Worm (Caenorhabditis elegans): Measurements from ENCODE around the gene sym-2.
A peak's percentile ranks its signal among the peaks of the same experiment; 100 is the strongest.

sym-2 gene

ce11 chrII:9170048-9170447 lies 18.2 kb downstream of the sym-2 start:
- TF ChIP-seq nhr-42 (GFP tag; IDR thresholded peaks at IDR 0.05) (no peak), aha-1 (tag) (peak; percentile 98), nhr-41 (GFP tag; IDR thresholded peaks at IDR 0.05) (no peak), Y75B8A.6 (GFP tag; IDR thresholded peaks at IDR 0.05) (no peak), lsy-2 (tag; optimal IDR thresholded peaks at IDR 0.05) (no peak), Y48G9A.11 (GFP tag; IDR thresholded peaks at IDR 0.05) (no peak), mep-1 (tag; optimal IDR thresholded peaks at IDR 0.05) (peak; percentile 15), hif-1 (tag; optimal IDR thresholded peaks at IDR 0.05) (no peak), hlh-30 (tag; optimal IDR thresholded peaks at IDR 0.05; ENCODE audit: insufficient read depth) (no peak), T26A8.4 (GFP tag; IDR thresholded peaks at IDR 0.05) (no peak), spr-3 (GFP tag; optimal IDR thresholded peaks at IDR 0.05) (no peak), ces-1 (GFP tag; optimal IDR thresholded peaks at IDR 0.05) (no peak), lir-3 (tag; optimal IDR thresholded peaks at IDR 0.05) (no peak), sdz-12 (GFP tag; optimal IDR thresholded peaks at IDR 0.05) (no peak)

ce11 chrII:9169450-9169960 lies 18.8 kb downstream of the sym-2 start, which contains the start of gene dpl-1:
Gene dpl-1 (plus strand): TSS chrII:9169910.
- TF ChIP-seq lsy-2 (tag; optimal IDR thresholded peaks at IDR 0.05) (peak in 1 of 2 experiments; percentile 68), lin-38 (GFP tag; IDR thresholded peaks at IDR 0.05) (0 out of 2 replicates have a peak, but pooled peaks have one; percentile 24), mes-2 (tag; optimal IDR thresholded peaks at IDR 0.05; ENCODE audit: poor library complexity, severe bottlenecking) (peak; percentile 68), snpc-4 (tag; optimal IDR thresholded peaks at IDR 0.05) (no peak), aha-1 (tag) (peak; percentile 93), R02D3.7 (tag; optimal IDR thresholded peaks at IDR 0.05) (no peak), hlh-11 (tag; optimal IDR thresholded peaks at IDR 0.05) (no peak), daf-16 (GFP tag; optimal IDR thresholded peaks at IDR 0.05) (no peak), daf-16 (tag; optimal IDR thresholded peaks at IDR 0.05) (peak; percentile 43), hif-1 (tag; optimal IDR thresholded peaks at IDR 0.05) (peak in 1 of 2 experiments; percentile 2), unc-39 (tag; optimal IDR thresholded peaks at IDR 0.05) (no peak), daf-8 (GFP tag; IDR thresholded peaks at IDR 0.05) (no peak), nhr-6 (tag; optimal IDR thresholded peaks at IDR 0.05) (peak; percentile 22), dmd-9 (GFP tag; IDR thresholded peaks at IDR 0.05) (no peak), T20F7.1 (GFP tag; optimal IDR thresholded peaks at IDR 0.05) (peak; percentile 96), ztf-7 (tag; optimal IDR thresholded peaks at IDR 0.05) (peak; percentile 21)

- TF ChIP-seq nhr-48 (tag; optimal IDR thresholded peaks at IDR 0.05) (no peak), ceh-32 (tag; optimal IDR thresholded peaks at IDR 0.05; ENCODE audit: poor library complexity) (no peak), zip-2 (tag; optimal IDR thresholded peaks at IDR 0.05) (no peak), lin-1 (GFP tag; IDR thresholded peaks at IDR 0.05) (no peak), sdz-12 (GFP tag; optimal IDR thresholded peaks at IDR 0.05) (no peak), nhr-28 (tag; optimal IDR thresholded peaks at IDR 0.05) (no peak), duxl-1 (tag; optimal IDR thresholded peaks at IDR 0.05; ENCODE audit: poor library complexity) (no peak), daf-8 (GFP tag; IDR thresholded peaks at IDR 0.05) (no peak), nhr-237 (tag; optimal IDR thresholded peaks at IDR 0.05) (no peak)
Observed at ce11 chrII:9167730-9168129, 20.6 kb downstream of the sym-2 start, which contains the start of gene T23G7.3. Gene T23G7.3 (minus strand): TSS chrII:9167830.

- TF ChIP-seq nhr-48 (tag; optimal IDR thresholded peaks at IDR 0.05) (peak; percentile 34), daf-16 (GFP tag; optimal IDR thresholded peaks at IDR 0.05) (no peak), daf-16 (tag; optimal IDR thresholded peaks at IDR 0.05) (peak; percentile 66), hmg-1.1 (GFP tag; IDR thresholded peaks at IDR 0.05) (no peak), pqm-1 (tag; optimal IDR thresholded peaks at IDR 0.05) (peak; percentile 55), dve-1 (tag; optimal IDR thresholded peaks at IDR 0.05; ENCODE audit: insufficient read depth) (peak; percentile 12), lin-1 (GFP tag; IDR thresholded peaks at IDR 0.05) (peak; percentile 52; the same call in 1 of the 2 replicates), hlh-11 (tag; optimal IDR thresholded peaks at IDR 0.05) (peak; percentile 32), nhr-28 (tag; optimal IDR thresholded peaks at IDR 0.05) (no peak), dmd-6 (GFP tag; IDR thresholded peaks at IDR 0.05) (peak; percentile 91; the same call in 1 of the 2 replicates), lim-7 (GFP tag; IDR thresholded peaks at IDR 0.05) (no peak), nhr-111 (GFP tag; optimal IDR thresholded peaks at IDR 0.05) (no peak), tra-1 (GFP tag; IDR thresholded peaks at IDR 0.05) (0 out of 2 replicates have a peak, but pooled peaks have one; percentile 60), ztf-7 (tag; optimal IDR thresholded peaks at IDR 0.05) (no peak)
Observed at ce11 chrII:9165762-9166460, 22.4 kb downstream of the sym-2 start, which contains the start of gene W07A12.8. Gene W07A12.8 (minus strand): TSS chrII:9165812.
